Worm (Caenorhabditis elegans): ENCODE measurements around the gene R166.2.
A peak's percentile ranks its signal among the peaks of the same experiment; 100 is the strongest.

The R166.2 gene

ce11 chrII:10563368-10563767, 25.9 kb upstream of the R166.2 start, which contains the start of gene cdc-48.1 (continued):
- TF ChIP-seq egl-27 (tag; optimal IDR thresholded peaks at IDR 0.05) (peak; percentile 65), rbr-2 (tag; optimal IDR thresholded peaks at IDR 0.05) (peak; percentile 99), attf-4 (tag; optimal IDR thresholded peaks at IDR 0.05) (peak; percentile 73), dve-1 (tag; optimal IDR thresholded peaks at IDR 0.05; ENCODE audit: insufficient read depth) (peak; percentile 100), F37D6.2 (tag; optimal IDR thresholded peaks at IDR 0.05) (peak; percentile 97), T20F7.1 (GFP tag; optimal IDR thresholded peaks at IDR 0.05) (peak; percentile 99), D1046.2 (GFP tag; IDR thresholded peaks at IDR 0.05) (peak; percentile 97), php-3 (GFP tag; IDR thresholded peaks at IDR 0.05) (peak; percentile 96), lin-1 (GFP tag; IDR thresholded peaks at IDR 0.05) (peak; percentile 99), dmd-8 (GFP tag; IDR thresholded peaks at IDR 0.05) (peak; percentile 72; the same call in 1 of the 2 replicates), lin-13 (GFP tag; optimal IDR thresholded peaks at IDR 0.05) (peak; percentile 100), unc-130 (GFP tag; optimal IDR thresholded peaks at IDR 0.05) (peak; percentile 98), nhr-111 (GFP tag; optimal IDR thresholded peaks at IDR 0.05) (peak; percentile 79), dmd-6 (GFP tag; IDR thresholded peaks at IDR 0.05) (peak; percentile 100), Y105C5A.15 (GFP tag; IDR thresholded peaks at IDR 0.05) (peak; percentile 93), lin-29 (GFP tag; IDR thresholded peaks at IDR 0.05) (peak; percentile 98), lir-3 (tag; optimal IDR thresholded peaks at IDR 0.05) (peak; percentile 87), nhr-237 (tag; optimal IDR thresholded peaks at IDR 0.05) (peak; percentile 89), nhr-77 (tag; optimal IDR thresholded peaks at IDR 0.05) (peak; percentile 100), hif-1 (tag; optimal IDR thresholded peaks at IDR 0.05) (peak; percentile 89 to 97), nhr-42 (GFP tag; IDR thresholded peaks at IDR 0.05) (peak; percentile 99), tra-1 (GFP tag; IDR thresholded peaks at IDR 0.05) (peak; percentile 100), mes-2 (tag; optimal IDR thresholded peaks at IDR 0.05; ENCODE audit: poor library complexity, severe bottlenecking) (peak; percentile 100), jun-1 (tag; optimal IDR thresholded peaks at IDR 0.05) (peak; percentile 97), zip-2 (tag; optimal IDR thresholded peaks at IDR 0.05) (peak; percentile 95), lim-7 (GFP tag; IDR thresholded peaks at IDR 0.05) (peak; percentile 83), nhr-28 (tag; optimal IDR thresholded peaks at IDR 0.05) (peak; percentile 99), ama-1 (optimal IDR thresholded peaks at IDR 0.05) (peak; percentile 85), zfp-2 (tag; optimal IDR thresholded peaks at IDR 0.05) (peak; percentile 94), mxl-3 (GFP tag; optimal IDR thresholded peaks at IDR 0.05) (peak; percentile 96), unc-62 (GFP tag; optimal IDR thresholded peaks at IDR 0.05 in 1 of 2) (peak; percentile 19 to 100), unc-62 (tag; optimal IDR thresholded peaks at IDR 0.05) (no peak), nhr-11 (tag; optimal IDR thresholded peaks at IDR 0.05) (peak; percentile 100), zag-1 (tag; optimal IDR thresholded peaks at IDR 0.05) (peak; percentile 92), T26A8.4 (GFP tag; IDR thresholded peaks at IDR 0.05) (peak; percentile 99), zfp-3 (GFP tag; conservative IDR thresholded peaks at IDR 0.05) (peak; percentile 100), sdz-12 (GFP tag; optimal IDR thresholded peaks at IDR 0.05) (peak; percentile 96), daf-8 (GFP tag; IDR thresholded peaks at IDR 0.05) (peak; percentile 92; the same call in 1 of the 2 replicates), mxl-2 (GFP tag; conservative IDR thresholded peaks at IDR 0.05) (peak; percentile 93), mdt-29 (GFP tag; IDR thresholded peaks at IDR 0.05) (peak; percentile 98), ztf-11 (tag; optimal IDR thresholded peaks at IDR 0.05) (peak; percentile 58), lin-38 (GFP tag; IDR thresholded peaks at IDR 0.05) (peak; percentile 100), snpc-1.2 (GFP tag; IDR thresholded peaks at IDR 0.05) (peak; percentile 94), nhr-102 (tag; optimal IDR thresholded peaks at IDR 0.05) (peak; percentile 98), Y5F2A.4 (GFP tag; optimal IDR thresholded peaks at IDR 0.05) (peak; percentile 97), madf-5 (GFP tag; IDR thresholded peaks at IDR 0.05) (peak; percentile 88 to 94; a peak in 3 of 4 replicates), F26F4.8 (GFP tag; conservative IDR thresholded peaks at IDR 0.05) (peak; percentile 54; the same call in 1 of the 2 replicates), fkh-10 (GFP tag; optimal IDR thresholded peaks at IDR 0.05) (peak; percentile 100), lin-39 (tag; optimal IDR thresholded peaks at IDR 0.05) (peak; percentile 98), mep-1 (tag; optimal IDR thresholded peaks at IDR 0.05) (peak; percentile 100), lsy-2 (tag; optimal IDR thresholded peaks at IDR 0.05) (peak; percentile 99), hlh-11 (tag; optimal IDR thresholded peaks at IDR 0.05) (peak; percentile 99)
